Worm (Caenorhabditis elegans) whole organism, young adult: ENCODE data around the gene fbxa-176.

Source experiments
- B0035.1 ChIP-seq: sonication (generic microtip); optimal IDR thresholded peaks from 2 replicates; lab custom pipeline; 2016; ENCODE audit warnings: missing genetic modification characterization, mild to moderate bottlenecking, missing compliant biosample characterization, missing genotype, missing genetic modification reagents
- C06A6.2 ChIP-seq: fragments of 200-800 bp; sonication (Bioruptor generic); conservative IDR thresholded peaks from 2 replicates; pipeline ENCODE4 v1.3.6; 2022; ENCODE audit warnings: missing genetic modification characterization, missing compliant biosample characterization
- F37B4.10 ChIP-seq: fragments of 200-800 bp; sonication (Bioruptor generic); IDR thresholded peaks from 2 replicates; pipeline ENCODE4 v1.3.6; 2022; ENCODE audit warnings: missing genetic modification characterization, missing compliant biosample characterization
- F39B2.1 ChIP-seq: fragments of 200-800 bp; sonication (Bioruptor generic); IDR thresholded peaks from 2 replicates; pipeline ENCODE4 v1.3.6; 2022; ENCODE audit warnings: missing genetic modification reagents, missing genetic modification characterization, missing compliant biosample characterization
- T07F8.4 ChIP-seq: sonication (generic microtip); optimal IDR thresholded peaks from 2 replicates; lab custom pipeline; 2016; ENCODE audit warnings: mild to moderate bottlenecking, missing genetic modification characterization, moderate library complexity, missing compliant biosample characterization
- Y53G8AR.9 ChIP-seq: fragments of 200-800 bp; sonication (Bioruptor generic); conservative IDR thresholded peaks from 2 replicates; pipeline ENCODE4 v1.3.6; 2022; ENCODE audit warnings: missing genetic modification reagents, missing genetic modification characterization, missing compliant biosample characterization
- Y56A3A.18 ChIP-seq: fragments of 200-800 bp; sonication (Bioruptor generic); IDR thresholded peaks from 2 replicates; pipeline ENCODE4 v1.3.6; 2022; ENCODE audit warnings: missing genetic modification reagents, missing genetic modification characterization, missing compliant biosample characterization
- Y67H2A.10 ChIP-seq: fragments of 200-800 bp; sonication (Bioruptor generic); conservative IDR thresholded peaks from 2 replicates; pipeline ENCODE4 v1.3.6; 2022; ENCODE audit warnings: missing genetic modification reagents, missing genetic modification characterization, missing compliant biosample characterization
- aptf-2 ChIP-seq: fragments of 200-800 bp; sonication (Bioruptor generic); conservative IDR thresholded peaks from 2 replicates; pipeline ENCODE4 v1.3.6; 2022; ENCODE audit warnings: missing genetic modification reagents, missing genetic modification characterization, missing compliant biosample characterization
- aptf-3 ChIP-seq: fragments of 200-800 bp; sonication (Bioruptor generic); IDR thresholded peaks from 2 replicates; pipeline ENCODE4 v1.3.6; 2022; ENCODE audit warnings: missing genetic modification characterization, missing compliant biosample characterization
- attf-3 ChIP-seq: fragments of 200-800 bp; sonication (Bioruptor generic); conservative IDR thresholded peaks from 2 replicates; pipeline ENCODE4 v1.3.6; 2022; ENCODE audit warnings: missing genetic modification reagents, missing genetic modification characterization, missing compliant biosample characterization
- cebp-2 ChIP-seq: fragments of 200-800 bp; sonication (Bioruptor generic); IDR thresholded peaks from 2 replicates; pipeline ENCODE4 v1.3.6; 2022; ENCODE audit warnings: missing genetic modification characterization, missing compliant biosample characterization
- ceh-100 ChIP-seq: fragments of 200-800 bp; sonication (Bioruptor generic); IDR thresholded peaks from 2 replicates; pipeline ENCODE4 v1.3.6; 2022; ENCODE audit warnings: missing genetic modification reagents, missing genetic modification characterization, missing compliant biosample characterization
- ceh-79 ChIP-seq: sonication (generic microtip); optimal IDR thresholded peaks from 2 replicates; lab custom pipeline; 2017; ENCODE audit warnings: mild to moderate bottlenecking, missing genetic modification characterization, missing compliant biosample characterization
- ceh-91 ChIP-seq: fragments of 200-800 bp; sonication (Bioruptor generic); IDR thresholded peaks from 2 replicates; pipeline ENCODE4 v1.3.6; 2022; ENCODE audit warnings: missing genetic modification reagents, missing genetic modification characterization, missing compliant biosample characterization
- dpff-1 ChIP-seq: sonication (generic microtip); optimal IDR thresholded peaks from 2 replicates; lab custom pipeline; 2017; ENCODE audit warnings: mild to moderate bottlenecking, missing genetic modification characterization, missing compliant biosample characterization
- egl-44 ChIP-seq: fragments of 200-800 bp; sonication (Bioruptor generic); IDR thresholded peaks from 2 replicates; pipeline ENCODE4 v1.3.6; 2022; ENCODE audit warnings: missing genetic modification reagents, missing genetic modification characterization, missing compliant biosample characterization
- him-1 ChIP-seq: sonication (generic microtip); optimal IDR thresholded peaks from 2 replicates; lab custom pipeline; 2016; ENCODE audit warnings: missing genotype, missing genetic modification reagents, missing genetic modification characterization, missing compliant biosample characterization
- hmg-1.2 ChIP-seq: fragments of 200-800 bp; sonication (Bioruptor generic); IDR thresholded peaks from 2 replicates; pipeline ENCODE4 v1.3.6; 2022; ENCODE audit warnings: missing genetic modification reagents, missing genetic modification characterization, missing compliant biosample characterization
- hrde-1 ChIP-seq: sonication (generic microtip); optimal IDR thresholded peaks from 2 replicates; lab custom pipeline; 2016; ENCODE audit warnings: missing genetic modification characterization, mild to moderate bottlenecking, missing compliant biosample characterization, moderate library complexity, missing genotype, missing genetic modification reagents, borderline replicate concordance
- hsf-1 ChIP-seq: fragments of 200-800 bp; sonication (Bioruptor generic); IDR thresholded peaks from 2 replicates; pipeline ENCODE4 v1.3.6; 2022; ENCODE audit warnings: missing genetic modification reagents, missing genetic modification characterization, missing compliant biosample characterization
- lag-1 ChIP-seq: fragments of 200-800 bp; sonication (Bioruptor generic); IDR thresholded peaks from 2 replicates; pipeline ENCODE4 v1.3.6; 2022; ENCODE audit warnings: missing genetic modification reagents, missing genetic modification characterization, missing compliant biosample characterization
- let-607 ChIP-seq, 2 experiments: fragments of 200-800 bp in 1 of 2; sonication (Bioruptor generic) in 1 of 2; sonication (generic microtip) in 1 of 2; optimal IDR thresholded peaks; 2 replicates each; lab custom pipeline; 2016 to 2018; ENCODE audit warnings: mild to moderate bottlenecking in 2 of 2, missing compliant biosample characterization in 2 of 2, missing genetic modification characterization in 2 of 2, moderate library complexity in 2 of 2, missing genotype in 1 of 2
- lin-35 ChIP-seq, 3 experiments: fragments of 150-350 bp in 2 of 3; sonication (generic microtip) in 1 of 3; optimal IDR thresholded peaks; 2 replicates each; lab custom pipeline; 2014 to 2018; ENCODE audit warnings: missing biosample characterization in 3 of 3, missing genetic modification characterization in 3 of 3, missing genetic modification reagents in 3 of 3
- madf-10 ChIP-seq: sonication (generic microtip); optimal IDR thresholded peaks from 2 replicates; lab custom pipeline; 2016; ENCODE audit warnings: mild to moderate bottlenecking, missing genetic modification characterization, missing compliant biosample characterization
- madf-8 ChIP-seq: fragments of 200-800 bp; sonication (Bioruptor generic); conservative IDR thresholded peaks from 2 replicates; pipeline ENCODE4 v1.3.6; 2022; ENCODE audit warnings: missing genetic modification reagents, missing genetic modification characterization, missing compliant biosample characterization
- mel-28 ChIP-seq: sonication (generic microtip); optimal IDR thresholded peaks from 2 replicates; lab custom pipeline; 2016; ENCODE audit warnings: borderline replicate concordance, mild to moderate bottlenecking, missing genetic modification characterization, missing compliant biosample characterization
- nfya-1 ChIP-seq: sonication (generic microtip); optimal IDR thresholded peaks from 2 replicates; lab custom pipeline; 2017; ENCODE audit warnings: antibody characterized with exemption, missing compliant biosample characterization, missing genetic modification characterization, borderline replicate concordance; ENCODE audit not compliant: insufficient read depth
- nfya-2 ChIP-seq: fragments of 200-800 bp; sonication (Bioruptor generic); IDR thresholded peaks from 2 replicates; pipeline ENCODE4 v1.3.6; 2022; ENCODE audit warnings: missing genetic modification reagents, missing genetic modification characterization, missing compliant biosample characterization
- nhr-80 ChIP-seq: sonication (generic microtip); optimal IDR thresholded peaks from 2 replicates; lab custom pipeline; 2016; ENCODE audit warnings: missing genetic modification characterization, missing compliant biosample characterization
- rcor-1 ChIP-seq: fragments of 200-800 bp; sonication (Bioruptor generic); IDR thresholded peaks from 2 replicates; pipeline ENCODE4 v1.3.6; 2022; ENCODE audit warnings: missing genetic modification reagents, missing genetic modification characterization, missing compliant biosample characterization
- rec-8 ChIP-seq, 2 experiments: sonication (generic microtip); optimal IDR thresholded peaks; 2 replicates each; lab custom pipeline; 2016; ENCODE audit warnings: mild to moderate bottlenecking in 2 of 2, missing genetic modification characterization in 2 of 2, missing genetic modification reagents in 2 of 2, missing genotype in 2 of 2, missing biosample characterization in 1 of 2, missing compliant biosample characterization in 1 of 2, moderate library complexity in 1 of 2
- rpc-1 ChIP-seq, 2 experiments: fragments of 150-350 bp in 1 of 2; sonication (generic microtip) in 1 of 2; optimal IDR thresholded peaks; 2 replicates each; lab custom pipeline; 2014 to 2018; ENCODE audit warnings: missing biosample characterization in 1 of 2, missing genetic modification characterization in 1 of 2, missing genetic modification reagents in 1 of 2, missing genotype in 1 of 2
- snpc-3.4 ChIP-seq: sonication (generic microtip); optimal IDR thresholded peaks from 2 replicates; lab custom pipeline; 2017; ENCODE audit warnings: missing genetic modification characterization, mild to moderate bottlenecking, missing compliant biosample characterization, antibody characterized with exemption, moderate library complexity, missing genotype, missing genetic modification reagents
- snpc-4 ChIP-seq, 5 experiments: fragments of 150-350 bp in 1 of 5; sonication (generic microtip) in 4 of 5; optimal IDR thresholded peaks; 2 replicates each; lab custom pipeline; 2014 to 2018; ENCODE audit warnings: missing genetic modification characterization in 5 of 5, missing biosample characterization in 3 of 5, antibody characterized with exemption in 2 of 5, mild to moderate bottlenecking in 2 of 5, missing compliant biosample characterization in 2 of 5, missing genotype in 2 of 5, moderate library complexity in 2 of 5, missing genetic modification reagents in 1 of 5
- somi-1 ChIP-seq: fragments of 200-800 bp; sonication (Bioruptor generic); optimal IDR thresholded peaks from 2 replicates; lab custom pipeline; 2018; ENCODE audit warnings: mild to moderate bottlenecking, missing genetic modification characterization, missing compliant biosample characterization
- tlf-1 ChIP-seq: fragments of 200-800 bp; sonication (Bioruptor generic); optimal IDR thresholded peaks from 2 replicates; lab custom pipeline; 2018; ENCODE audit warnings: mild to moderate bottlenecking, missing genetic modification characterization, missing compliant biosample characterization
- unc-130 ChIP-seq: sonication (generic microtip); optimal IDR thresholded peaks from 2 replicates; lab custom pipeline; 2016; ENCODE audit warnings: missing genetic modification reagents, missing genetic modification characterization, missing compliant biosample characterization
- zfh-2 ChIP-seq: fragments of 200-800 bp; sonication (Bioruptor generic); conservative IDR thresholded peaks from 2 replicates; pipeline ENCODE4 v1.3.6; 2022; ENCODE audit warnings: missing genetic modification reagents, missing genetic modification characterization, missing compliant biosample characterization
- zim-3 ChIP-seq: sonication (generic microtip); optimal IDR thresholded peaks from 2 replicates; lab custom pipeline; 2017; ENCODE audit warnings: mild to moderate bottlenecking, missing genetic modification characterization, moderate library complexity, missing compliant biosample characterization
- ztf-25 ChIP-seq: fragments of 200-800 bp; sonication (Bioruptor generic); IDR thresholded peaks from 2 replicates; pipeline ENCODE4 v1.3.6; 2022; ENCODE audit warnings: missing genetic modification reagents, missing genetic modification characterization, missing compliant biosample characterization
- ztf-6 ChIP-seq: fragments of 200-800 bp; sonication (Bioruptor generic); IDR thresholded peaks from 2 replicates; pipeline ENCODE4 v1.3.6; 2022; ENCODE audit warnings: missing genetic modification reagents, missing genetic modification characterization, missing compliant biosample characterization

fbxa-176 gene

ce11 chrV:17538279-17538896 is 11.1 kb upstream of the fbxa-176 start, which contains the start of gene C18D4.6:
C18D4.6 (minus strand) TSS chrV:17538375.
- TF ChIP-seq attf-3 (peak; percentile 79), C06A6.2 (GFP tag; lab: Robert Waterston, UW) (no peak), Y53G8AR.9 (GFP tag; lab: Robert Waterston, UW) (no peak), lin-35 (GFP tag; optimal IDR thresholded peaks at IDR 0.05; lab: Kevin White, UChicago) (peak in 1 of 3 experiments; percentile 22), F37B4.10 (GFP tag; lab: Robert Waterston, UW) (no peak), F39B2.1 (no peak), hmg-1.2 (GFP tag; lab: Robert Waterston, UW) (peak; percentile 91)

- TF ChIP-seq madf-8 (GFP tag; lab: Robert Waterston, UW) (no peak), ztf-6 (GFP tag; lab: Robert Waterston, UW) (no peak), zfh-2 (GFP tag; lab: Robert Waterston, UW) (no peak)
Measured at ce11 chrV:17539289-17539688, 10.2 kb upstream of the fbxa-176 start.

ce11 chrV:17540295-17540694 is 9.2 kb upstream of the fbxa-176 start, which contains the start of gene srz-25:
srz-25 (plus strand) TSS chrV:17540595.
- TF ChIP-seq rec-8 (tag; optimal IDR thresholded peaks at IDR 0.05; lab: Kevin White, UChicago) (no peak), snpc-3.4 (no peak), him-1 (tag; lab: Kevin White, UChicago) (no peak), cebp-2 (GFP tag; lab: Robert Waterston, UW) (no peak), ceh-91 (GFP tag; lab: Robert Waterston, UW) (no peak), Y67H2A.10 (no peak), aptf-3 (GFP tag; lab: Robert Waterston, UW) (no peak), zim-3 (tag; lab: Kevin White, UChicago) (no peak), egl-44 (GFP tag; lab: Robert Waterston, UW) (no peak), hsf-1 (GFP tag; lab: Robert Waterston, UW) (no peak), B0035.1 (tag; lab: Kevin White, UChicago) (no peak), madf-10 (tag; lab: Kevin White, UChicago) (no peak), nfya-1 (tag; lab: Kevin White, UChicago) (no peak), T07F8.4 (tag; lab: Kevin White, UChicago) (no peak), unc-130 (GFP tag; lab: Kevin White, UChicago) (no peak), rcor-1 (no peak), let-607 (tag; optimal IDR thresholded peaks at IDR 0.05; lab: Kevin White, UChicago) (no peak), somi-1 (GFP tag; lab: Kevin White, UChicago) (no peak), ztf-25 (no peak), tlf-1 (no peak)

ce11 chrV:17542304-17542703 is 7.2 kb upstream of the fbxa-176 start:
- TF ChIP-seq nhr-80 (no peak), madf-8 (GFP tag; lab: Robert Waterston, UW) (no peak), dpff-1 (tag; lab: Kevin White, UChicago) (no peak), hrde-1 (tag; lab: Kevin White, UChicago) (no peak), nfya-2 (GFP tag; lab: Robert Waterston, UW) (no peak), ceh-79 (tag; lab: Kevin White, UChicago) (no peak), Y56A3A.18 (GFP tag; lab: Robert Waterston, UW) (no peak), ceh-100 (GFP tag; lab: Robert Waterston, UW) (no peak), lag-1 (GFP tag; lab: Robert Waterston, UW) (no peak), aptf-2 (0 out of 2 replicates have a peak, but pooled peaks have one; percentile 22), rec-8 (tag; optimal IDR thresholded peaks at IDR 0.05; lab: Kevin White, UChicago) (peak; percentile 22 to 35), rpc-1 (optimal IDR thresholded peaks at IDR 0.05; lab: Kevin White, UChicago) (peak; percentile 63), rpc-1 (tag; optimal IDR thresholded peaks at IDR 0.05; lab: Kevin White, UChicago) (peak; percentile 82), mel-28 (tag; lab: Kevin White, UChicago) (no peak), snpc-4 (GFP tag; optimal IDR thresholded peaks at IDR 0.05; lab: Kevin White, UChicago) (no peak), snpc-4 (tag; optimal IDR thresholded peaks at IDR 0.05; lab: Kevin White, UChicago) (peak in 2 of 4 experiments; percentile 45 to 75)
